Fruit fly (Drosophila melanogaster): ENCODE data around the gene Hexim.

Gene Hexim

DNA sequence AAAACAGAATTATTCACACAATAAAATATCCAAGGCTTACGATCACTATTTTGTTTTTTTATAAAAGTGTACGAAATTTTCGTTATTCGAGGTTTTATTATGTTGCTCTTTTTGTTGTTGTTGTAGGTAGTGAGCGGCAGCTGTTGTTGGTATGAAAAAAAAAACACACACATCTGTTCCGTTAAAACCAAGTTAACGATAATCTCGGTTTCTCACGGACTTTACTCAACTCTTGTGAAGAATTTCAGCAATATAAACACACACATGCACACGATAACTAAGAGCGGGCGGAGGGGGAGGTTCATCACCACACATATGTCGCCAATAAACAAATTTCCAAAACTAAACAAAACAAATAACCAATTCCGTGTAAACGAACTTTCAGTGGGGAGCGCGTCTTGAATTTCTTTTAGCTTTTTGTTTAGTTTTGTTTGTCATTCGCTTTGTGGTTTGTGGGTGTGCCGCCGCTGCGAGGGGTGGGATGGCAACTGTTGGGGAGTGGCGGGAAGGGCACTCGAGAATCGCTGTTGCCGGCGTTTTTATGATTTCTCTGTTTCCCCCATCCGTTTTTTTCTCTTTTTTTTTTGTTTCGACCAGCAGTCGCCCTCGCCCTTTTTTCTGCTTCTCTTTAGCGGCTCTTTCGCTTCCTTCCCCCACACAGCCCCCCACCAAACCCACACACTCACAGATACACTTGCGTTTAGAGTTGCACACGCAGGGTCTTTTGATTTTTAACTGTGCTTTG is 4.8 kb upstream of the Hexim start:
- TF ChIP-seq fkh (GFP tag; optimal IDR thresholded peaks at IDR 0.05) (peak; percentile 81), CG31627 (GFP tag; optimal IDR thresholded peaks at IDR 0.05) (no peak), CG3919 (GFP tag; optimal IDR thresholded peaks at IDR 0.05) (no peak), vri (GFP tag; optimal IDR thresholded peaks at IDR 0.05) (no peak), fd59A (GFP tag; optimal IDR thresholded peaks at IDR 0.05) (no peak), CG8319 (GFP tag; optimal IDR thresholded peaks at IDR 0.05) (no peak), CG6808 (GFP tag; optimal IDR thresholded peaks at IDR 0.05) (peak; percentile 13), eg (GFP tag; IDR thresholded peaks at IDR 0.05) (0 out of 3 replicates have a peak, but pooled peaks have one; percentile 16), CG6163 (GFP tag; IDR thresholded peaks at IDR 0.05) (peak; percentile 55), fd85E (GFP tag; optimal IDR thresholded peaks at IDR 0.05) (no peak), ss (GFP tag; optimal IDR thresholded peaks at IDR 0.05) (peak in 1 of 2 experiments; percentile 27), CG6854 (GFP tag; optimal IDR thresholded peaks at IDR 0.05) (no peak), CG8632 (GFP tag; optimal IDR thresholded peaks at IDR 0.05) (no peak)

DNA sequence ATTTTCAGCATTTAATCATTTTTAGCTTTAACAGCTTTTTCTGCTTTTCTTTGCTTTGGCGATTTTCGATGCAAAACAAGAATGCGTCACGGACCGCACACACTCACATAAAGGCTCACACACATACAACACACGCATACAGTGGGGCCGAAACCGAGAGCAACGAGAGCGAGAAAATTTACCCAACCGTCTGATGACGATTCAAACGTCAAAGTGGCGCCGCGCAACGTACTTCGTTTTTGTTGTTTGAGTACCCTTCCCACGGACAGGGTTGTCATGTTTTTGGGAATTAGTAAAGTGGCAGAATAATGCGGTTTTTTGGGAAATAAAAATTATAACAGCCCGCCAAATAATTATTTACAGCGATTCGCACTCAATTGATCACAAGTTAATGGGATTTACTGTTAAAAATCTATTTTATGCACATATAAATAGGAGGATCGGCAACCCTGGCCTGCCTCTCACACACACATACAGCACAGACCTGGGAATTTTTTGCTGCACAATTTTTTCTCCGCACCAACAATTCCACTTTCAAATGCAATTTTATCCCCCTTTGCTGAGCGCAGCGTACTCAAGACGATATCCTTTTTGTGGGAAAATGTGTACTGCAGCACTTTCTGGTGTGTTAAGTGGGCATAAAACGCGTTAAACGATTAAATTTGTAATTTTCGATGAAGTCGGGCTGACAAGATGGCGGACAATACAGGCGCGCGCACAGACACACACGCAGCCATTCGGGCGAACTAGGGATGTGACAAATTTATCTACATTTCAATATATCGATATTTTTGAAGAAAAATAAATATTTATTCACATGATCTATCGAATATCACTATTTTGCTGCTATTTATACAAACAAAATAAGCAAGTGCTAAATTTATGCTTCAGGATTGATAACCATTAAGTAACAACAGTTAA is 4.0 kb upstream of the Hexim start:
- peak; percentile 95 for TF ChIP-seq Met (GFP tag; optimal IDR thresholded peaks at IDR 0.05)
- TF ChIP-seq ss (GFP tag; optimal IDR thresholded peaks at IDR 0.05), result peak; percentile 91 to 92
- peak; percentile 82 for TF ChIP-seq CG9139 (GFP tag; optimal IDR thresholded peaks at IDR 0.05)
- peak; percentile 90 for TF ChIP-seq Ets21C (GFP tag; optimal IDR thresholded peaks at IDR 0.05)
- TF ChIP-seq Eip75B (GFP tag; optimal IDR thresholded peaks at IDR 0.05), result peak; percentile 94
- TF ChIP-seq CG1621 (tag; optimal IDR thresholded peaks at IDR 0.05), result peak; percentile 92
- TF ChIP-seq CG34406 (GFP tag; optimal IDR thresholded peaks at IDR 0.05), result peak; percentile 94
- peak; percentile 82 for TF ChIP-seq CG11294 (GFP tag; IDR thresholded peaks at IDR 0.05)
- peak; percentile 79 for TF ChIP-seq CG4318 (GFP tag; optimal IDR thresholded peaks at IDR 0.05)
- TF ChIP-seq Gug (GFP tag; IDR thresholded peaks at IDR 0.05), result peak; percentile 93
- peak; percentile 97 for TF ChIP-seq svp (GFP tag)
- peak; percentile 95 for TF ChIP-seq vri (GFP tag; optimal IDR thresholded peaks at IDR 0.05)
- TF ChIP-seq achi (GFP tag; optimal IDR thresholded peaks at IDR 0.05), result peak; percentile 94
- TF ChIP-seq lz (GFP tag; optimal IDR thresholded peaks at IDR 0.05), result peak; percentile 94
- peak; percentile 93 for TF ChIP-seq topi (GFP tag; optimal IDR thresholded peaks at IDR 0.05)
- peak; percentile 96 for TF ChIP-seq esn (GFP tag; optimal IDR thresholded peaks at IDR 0.05)
- TF ChIP-seq fd85E (GFP tag; optimal IDR thresholded peaks at IDR 0.05), result peak; percentile 87
- TF ChIP-seq net (GFP tag; optimal IDR thresholded peaks at IDR 0.05), result peak; percentile 92
- TF ChIP-seq dsx (GFP tag; optimal IDR thresholded peaks at IDR 0.05; ENCODE audit: poor library complexity, severe bottlenecking), result peak; percentile 90
- peak; percentile 89 for TF ChIP-seq CG16779 (tag; optimal IDR thresholded peaks at IDR 0.05)
- peak; percentile 93 for TF ChIP-seq acj6 (GFP tag; optimal IDR thresholded peaks at IDR 0.05)
- no peak for TF ChIP-seq Hr38 (GFP tag; optimal IDR thresholded peaks at IDR 0.05)
- peak; percentile 66 for TF ChIP-seq fkh (GFP tag; optimal IDR thresholded peaks at IDR 0.05)
- peak; percentile 92 for TF ChIP-seq CG10669 (GFP tag; optimal IDR thresholded peaks at IDR 0.05)
- TF ChIP-seq CG3032 (tag; optimal IDR thresholded peaks at IDR 0.05), result peak; percentile 92
- peak; percentile 73 for TF ChIP-seq dac (GFP tag; optimal IDR thresholded peaks at IDR 0.05)
- peak; percentile 86 for TF ChIP-seq Sox15 (GFP tag; optimal IDR thresholded peaks at IDR 0.05)
- TF ChIP-seq Eip78C (GFP tag), result peak; percentile 98
- TF ChIP-seq CG11762 (GFP tag; optimal IDR thresholded peaks at IDR 0.05; ENCODE audit: insufficient read depth), result peak; percentile 86
- TF ChIP-seq CG31627 (GFP tag; optimal IDR thresholded peaks at IDR 0.05), result peak; percentile 95
- peak; percentile 86 for TF ChIP-seq spab (GFP tag; optimal IDR thresholded peaks at IDR 0.05)
- TF ChIP-seq CG6854 (GFP tag; optimal IDR thresholded peaks at IDR 0.05), result peak; percentile 94
- TF ChIP-seq pdm3 (GFP tag; optimal IDR thresholded peaks at IDR 0.05), result peak; percentile 94
- TF ChIP-seq Eip93F (GFP tag; optimal IDR thresholded peaks at IDR 0.05), result peak; percentile 83
- TF ChIP-seq CG6276 (GFP tag; optimal IDR thresholded peaks at IDR 0.05), result peak; percentile 93
- peak; percentile 85 for TF ChIP-seq CG7368 (GFP tag; optimal IDR thresholded peaks at IDR 0.05)
- TF ChIP-seq CG6808 (GFP tag; optimal IDR thresholded peaks at IDR 0.05), result peak; percentile 93
- peak; percentile 95 for TF ChIP-seq Sox102F (GFP tag; optimal IDR thresholded peaks at IDR 0.05)
- peak; percentile 92 for TF ChIP-seq cyc (GFP tag; optimal IDR thresholded peaks at IDR 0.05)

Data from whole organism, prepupa.